Fruit fly (Drosophila melanogaster) whole organism, embryonic: ENCODE data around the gene CG15047.
A peak's percentile ranks its signal among the peaks of the same experiment; 100 is the strongest.

Experiments used
- ATbp ChIP-seq: fragments of 200-800 bp; sonication (Bioruptor generic); optimal IDR thresholded peaks from 2 replicates; lab custom pipeline; 2017; ENCODE audit warnings: missing biosample characterization, mild to moderate bottlenecking, missing genetic modification characterization, missing genetic modification reagents
- Atf-2 ChIP-seq: fragments of 200-800 bp; sonication (Bioruptor generic); optimal IDR thresholded peaks from 2 replicates; lab custom pipeline; 2016; ENCODE audit warnings: missing biosample characterization, missing genetic modification characterization
- Awh ChIP-seq: fragments of 200-800 bp; sonication (Bioruptor generic); IDR thresholded peaks from 2 replicates; pipeline ENCODE4, ENCODE4 v1.3.6; 2022; ENCODE audit warnings: missing biosample characterization, missing genetic modification characterization
- CG10147 ChIP-seq: fragments of 200-800 bp; sonication (Bioruptor generic); optimal IDR thresholded peaks from 2 replicates; lab custom pipeline; 2019; ENCODE audit warnings: missing biosample characterization, mild to moderate bottlenecking, missing genetic modification characterization, moderate library complexity
- CG10321 ChIP-seq: fragments of 200-800 bp; sonication (Bioruptor generic); IDR thresholded peaks from 2 replicates; pipeline ENCODE4 v1.3.6; 2022; ENCODE audit warnings: missing biosample characterization, missing genetic modification characterization
- CG12071 ChIP-seq: fragments of 200-800 bp; sonication (Bioruptor generic); optimal IDR thresholded peaks from 3 replicates; lab custom pipeline; 2018; ENCODE audit warnings: missing biosample characterization, mild to moderate bottlenecking, missing genetic modification characterization
- CG1233 ChIP-seq: fragments of 200-800 bp; sonication (Bioruptor generic); optimal IDR thresholded peaks from 4 replicates; lab custom pipeline; 2018; ENCODE audit warnings: missing biosample characterization, mild to moderate bottlenecking, missing genetic modification characterization
- CG15011 ChIP-seq: fragments of 200-800 bp; sonication (Bioruptor generic); optimal IDR thresholded peaks from 3 replicates; lab custom pipeline; 2018; ENCODE audit warnings: missing biosample characterization, mild to moderate bottlenecking, missing genetic modification characterization
- CG17328 ChIP-seq: fragments of 200-800 bp; sonication (Bioruptor generic); IDR thresholded peaks from 2 replicates; pipeline ENCODE4 v1.3.6; 2022; ENCODE audit warnings: missing biosample characterization, missing genetic modification characterization
- CG17612 ChIP-seq: fragments of 200-800 bp; sonication (Bioruptor generic); IDR thresholded peaks from 2 replicates; pipeline ENCODE4 v1.3.6; 2022; ENCODE audit warnings: missing biosample characterization, missing genetic modification characterization
- CG1832 ChIP-seq: fragments of 200-800 bp; sonication (Bioruptor generic); optimal IDR thresholded peaks from 2 replicates; lab custom pipeline; 2017; ENCODE audit warnings: missing biosample characterization, mild to moderate bottlenecking, missing genetic modification characterization, inconsistent platforms
- CG2678 ChIP-seq: fragments of 200-800 bp; sonication (Bioruptor generic); optimal IDR thresholded peaks from 3 replicates; lab custom pipeline; 2019; ENCODE audit warnings: missing biosample characterization, mild to moderate bottlenecking, missing genetic modification characterization, moderate library complexity
- CG32532 ChIP-seq: fragments of 200-800 bp; sonication (Bioruptor generic); IDR thresholded peaks from 2 replicates; pipeline ENCODE4 v1.3.6; 2022; ENCODE audit warnings: missing biosample characterization, missing genetic modification characterization
- CG32772 ChIP-seq: fragments of 200-800 bp; sonication (Bioruptor generic); IDR thresholded peaks from 2 replicates; pipeline ENCODE4 v1.3.6; 2022; ENCODE audit warnings: missing biosample characterization, missing genetic modification characterization
- CG3407 ChIP-seq: fragments of 200-800 bp; sonication (Bioruptor generic); optimal IDR thresholded peaks from 2 replicates; lab custom pipeline; 2018; ENCODE audit warnings: missing biosample characterization, mild to moderate bottlenecking, missing genetic modification characterization
- CG3995 ChIP-seq: fragments of 200-800 bp; sonication (Bioruptor generic); optimal IDR thresholded peaks from 3 replicates; lab custom pipeline; 2016; ENCODE audit warnings: missing biosample characterization, missing genetic modification characterization
- CG4404 ChIP-seq: fragments of 200-800 bp; sonication (Bioruptor generic); IDR thresholded peaks from 2 replicates; pipeline ENCODE4 v1.3.6; 2022; ENCODE audit warnings: missing biosample characterization, missing genetic modification characterization
- CG4707 ChIP-seq: fragments of 200-800 bp; sonication (Bioruptor generic); optimal IDR thresholded peaks from 2 replicates; lab custom pipeline; 2018; ENCODE audit warnings: missing biosample characterization, mild to moderate bottlenecking, missing genetic modification characterization, moderate library complexity
- CG6654 ChIP-seq: fragments of 200-800 bp; sonication (Bioruptor generic); optimal IDR thresholded peaks from 2 replicates; lab custom pipeline; 2017; ENCODE audit warnings: missing biosample characterization, mild to moderate bottlenecking, missing genetic modification characterization
- CG6689 ChIP-seq: fragments of 200-800 bp; sonication (Bioruptor generic); IDR thresholded peaks from 2 replicates; pipeline ENCODE4 v1.3.6; 2022; ENCODE audit warnings: missing biosample characterization, missing genetic modification characterization
- CG7357 ChIP-seq: fragments of 200-800 bp; sonication (Bioruptor generic); IDR thresholded peaks from 3 replicates; pipeline ENCODE4 v1.3.6; 2022; ENCODE audit warnings: missing biosample characterization, missing genetic modification characterization
- CG7786 ChIP-seq: fragments of 200-800 bp; sonication (Bioruptor generic); optimal IDR thresholded peaks from 2 replicates; lab custom pipeline; 2016; ENCODE audit warnings: missing biosample characterization, missing genetic modification characterization
- CG8290 ChIP-seq, 3 experiments: fragments of 200-800 bp; sonication (Bioruptor generic); optimal IDR thresholded peaks; 2 replicates each; lab custom pipeline; 2016 to 2019; ENCODE audit warnings: missing biosample characterization in 3 of 3, missing genetic modification characterization in 3 of 3, mild to moderate bottlenecking in 2 of 3, moderate library complexity in 1 of 3
- CG8924 ChIP-seq: fragments of 200-800 bp; optimal IDR thresholded peaks from 3 replicates; lab custom pipeline; 2019; ENCODE audit warnings: missing biosample characterization, mild to moderate bottlenecking, missing genetic modification characterization, moderate library complexity
- Deaf1 ChIP-seq: fragments of 200-800 bp; optimal IDR thresholded peaks from 3 replicates; lab custom pipeline; 2019; ENCODE audit warnings: missing biosample characterization, mild to moderate bottlenecking, missing genetic modification characterization, moderate library complexity
- Dfd ChIP-seq, 2 experiments: fragments of >200 bp; optimal IDR thresholded peaks; 2 replicates each; lab custom pipeline; 2017; ENCODE audit warnings: missing biosample characterization in 2 of 2, missing genetic modification characterization in 2 of 2
- Ets65A ChIP-seq: fragments of 200-800 bp; sonication (Bioruptor generic); peaks from one replicate; lab custom pipeline; 2016; ENCODE audit warnings: missing biosample characterization, missing genetic modification characterization
- Ets97D ChIP-seq: fragments of 200-800 bp; sonication (Bioruptor generic); optimal IDR thresholded peaks from 3 replicates; lab custom pipeline; 2016; ENCODE audit warnings: missing biosample characterization, missing genetic modification characterization
- HLH54F ChIP-seq: fragments of 200-800 bp; sonication (Bioruptor generic); optimal IDR thresholded peaks from 3 replicates; lab custom pipeline; 2016; ENCODE audit warnings: missing biosample characterization, missing genetic modification characterization
- Lpt ChIP-seq: fragments of >200 bp; optimal IDR thresholded peaks from 2 replicates; lab custom pipeline; 2018; ENCODE audit warnings: missing biosample characterization, missing genetic modification characterization
- MBD-R2 ChIP-seq: fragments of 200-800 bp; sonication (Bioruptor generic); IDR thresholded peaks from 2 replicates; pipeline ENCODE4 v1.3.6; 2022; ENCODE audit warnings: missing biosample characterization, missing genetic modification characterization
- Med ChIP-seq: fragments of 200-800 bp; sonication (Bioruptor generic); peaks from one replicate; lab custom pipeline; 2016; ENCODE audit warnings: missing biosample characterization, missing genetic modification characterization, mild to moderate bottlenecking, inconsistent platforms, moderate library complexity
- Nf-YC ChIP-seq: fragments of 200-800 bp; optimal IDR thresholded peaks from 3 replicates; lab custom pipeline; 2019; ENCODE audit warnings: missing biosample characterization, mild to moderate bottlenecking, missing genetic modification characterization, moderate library complexity
- Ptx1 ChIP-seq: fragments of 200-800 bp; sonication (Bioruptor generic); IDR thresholded peaks from 2 replicates; pipeline ENCODE4 v1.3.6; 2022; ENCODE audit warnings: missing biosample characterization, missing genetic modification characterization
- Rfx ChIP-seq: fragments of 200-800 bp; sonication (Bioruptor generic); IDR thresholded peaks from 2 replicates; pipeline ENCODE4 v1.3.6; 2022; ENCODE audit warnings: missing biosample characterization, missing genetic modification characterization
- Sry-β ChIP-seq: fragments of 200-800 bp; sonication (Bioruptor generic); optimal IDR thresholded peaks from 2 replicates; lab custom pipeline; 2018; ENCODE audit warnings: missing biosample characterization, mild to moderate bottlenecking, missing genetic modification characterization, moderate library complexity
- Xbp1 ChIP-seq: fragments of 200-800 bp; sonication (Bioruptor generic); optimal IDR thresholded peaks from 3 replicates; lab custom pipeline; 2016; ENCODE audit warnings: missing biosample characterization, mild to moderate bottlenecking, missing genetic modification characterization
- cad ChIP-seq: fragments of >200 bp; optimal IDR thresholded peaks from 2 replicates; lab custom pipeline; 2017; ENCODE audit warnings: missing biosample characterization, missing genetic modification characterization
- chif ChIP-seq, 2 experiments: fragments of 200-800 bp; sonication (Bioruptor generic); optimal IDR thresholded peaks; 3 replicates each; lab custom pipeline; 2016; ENCODE audit warnings: missing biosample characterization in 2 of 2, missing genetic modification characterization in 2 of 2
- esg ChIP-seq: fragments of 200-800 bp; sonication (Bioruptor generic); conservative IDR thresholded peaks from 2 replicates; pipeline ENCODE4 v1.3.6; 2022; ENCODE audit warnings: missing biosample characterization, missing genetic modification characterization
- fd102C ChIP-seq: fragments of 200-800 bp; sonication (Bioruptor generic); optimal IDR thresholded peaks from 2 replicates; lab custom pipeline; 2018; ENCODE audit warnings: missing biosample characterization, mild to moderate bottlenecking, missing genetic modification characterization, moderate library complexity
- fru ChIP-seq: fragments of >200 bp; optimal IDR thresholded peaks from 2 replicates; lab custom pipeline; 2017
- h ChIP-seq: fragments of >200 bp; optimal IDR thresholded peaks from 2 replicates; lab custom pipeline; 2017
- ind ChIP-seq: fragments of 200-800 bp; sonication (Bioruptor generic); optimal IDR thresholded peaks from 3 replicates; lab custom pipeline; 2016; ENCODE audit warnings: missing biosample characterization, missing genetic modification characterization
- insv ChIP-seq, 2 experiments: fragments of 200-800 bp; sonication (Bioruptor generic); optimal IDR thresholded peaks; 3 replicates each; lab custom pipeline; 2016 to 2018; ENCODE audit warnings: missing biosample characterization in 2 of 2, missing genetic modification characterization in 2 of 2
- inv ChIP-seq: fragments of 200-800 bp; sonication (Bioruptor generic); IDR thresholded peaks from 2 replicates; pipeline ENCODE4 v1.3.6; 2022; ENCODE audit warnings: missing biosample characterization, missing genetic modification characterization; ENCODE audit not compliant: partially characterized antibody
- klu ChIP-seq: fragments of 200-800 bp; sonication (Bioruptor generic); IDR thresholded peaks from 2 replicates; pipeline ENCODE4 v1.3.6; 2022; ENCODE audit warnings: missing biosample characterization, missing genetic modification characterization
- phol ChIP-seq: fragments of 200-800 bp; sonication (Bioruptor generic); optimal IDR thresholded peaks from 3 replicates; lab custom pipeline; 2018; ENCODE audit warnings: missing biosample characterization, mild to moderate bottlenecking, missing genetic modification characterization, moderate library complexity
- pita ChIP-seq: fragments of 200-800 bp; sonication (Bioruptor generic); optimal IDR thresholded peaks from 2 replicates; lab custom pipeline; 2017; ENCODE audit warnings: missing biosample characterization, mild to moderate bottlenecking, missing genetic modification characterization
- sim ChIP-seq: fragments of 200-800 bp; sonication (Bioruptor generic); IDR thresholded peaks from 2 replicates; pipeline ENCODE4 v1.3.6; 2022; ENCODE audit warnings: missing biosample characterization, missing genetic modification characterization
- unc-4 ChIP-seq: fragments of 200-800 bp; sonication (Bioruptor generic); IDR thresholded peaks from 2 replicates; pipeline ENCODE4 v1.3.6; 2022; ENCODE audit warnings: missing biosample characterization, missing genetic modification characterization; ENCODE audit not compliant: partially characterized antibody
- zfh1 ChIP-seq: fragments of 200-800 bp; sonication (Bioruptor generic); IDR thresholded peaks from 3 replicates; pipeline ENCODE4 v1.3.6; 2022; ENCODE audit warnings: missing biosample characterization, missing genetic modification characterization

CG15047 gene

DNA sequence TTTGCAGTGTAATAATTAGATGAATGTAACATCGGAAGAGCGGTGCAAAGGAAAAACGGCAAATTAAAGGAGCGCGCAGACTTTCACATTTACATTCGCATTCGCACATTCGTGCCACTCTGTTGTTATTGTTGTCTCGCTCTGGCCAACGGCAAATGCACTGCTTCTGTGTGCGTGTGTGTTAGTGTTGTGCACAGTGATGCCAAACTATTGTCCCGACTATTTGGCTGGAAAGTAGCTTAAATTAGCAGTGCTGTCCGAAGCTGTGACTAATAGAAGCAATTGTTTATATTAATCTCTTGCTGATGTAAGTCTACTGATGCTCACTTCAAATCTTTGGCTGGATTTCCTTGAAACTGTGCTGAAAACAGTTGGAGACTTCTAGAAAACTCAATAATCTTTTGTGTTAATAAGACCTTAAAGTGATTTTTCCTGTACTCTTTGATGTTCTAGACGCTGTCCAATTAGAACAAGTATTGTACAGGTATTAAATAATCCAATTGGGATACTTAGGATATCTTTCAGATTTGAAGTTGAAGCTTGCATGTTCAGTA, 12.4 kb upstream of the CG15047 start (continued):
- TF ChIP-seq CG7786 (GFP tag; lab: Kevin White, UChicago) (peak; percentile 6), CG3995 (GFP tag; lab: Kevin White, UChicago) (peak; percentile 74), CG6654 (GFP tag; lab: Kevin White, UChicago) (no peak), Ets65A (GFP tag; lab: Kevin White, UChicago) (peak; percentile 58), ATbp (no peak), Lpt (no peak), CG15011 (GFP tag; lab: Kevin White, UChicago) (no peak), esg (GFP tag; lab: Robert Waterston, UW) (0 out of 2 replicates have a peak, but pooled peaks have one; percentile 7), CG32532 (GFP tag; lab: Robert Waterston, UW) (peak; percentile 13; the same call in 1 of the 2 replicates), CG17328 (GFP tag; lab: Robert Waterston, UW) (no peak), CG1832 (GFP tag; lab: Kevin White, UChicago) (peak; percentile 39), sim (GFP tag; lab: Robert Waterston, UW) (no peak), Rfx (peak; percentile 53), chif (GFP tag; optimal IDR thresholded peaks at IDR 0.05; lab: Kevin White, UChicago) (peak in 1 of 2 experiments; percentile 13), Awh (no peak), CG7357 (GFP tag; lab: Robert Waterston, UW) (no peak), Med (GFP tag; lab: Kevin White, UChicago) (peak; percentile 66), fd102C (GFP tag; lab: Kevin White, UChicago) (no peak), unc-4 (GFP tag; lab: Robert Waterston, UW) (no peak), Dfd (GFP tag; optimal IDR thresholded peaks at IDR 0.05; lab: Kevin White, UChicago) (no peak), klu (GFP tag; lab: Robert Waterston, UW) (no peak), Sry-β (GFP tag; lab: Kevin White, UChicago) (peak; percentile 98), phol (tag; lab: Kevin White, UChicago) (no peak), CG2678 (tag; lab: Kevin White, UChicago) (peak; percentile 33), Atf-2 (GFP tag; lab: Kevin White, UChicago) (peak; percentile 27), CG8924 (tag; lab: Kevin White, UChicago) (peak; percentile 25), inv (GFP tag; lab: Robert Waterston, UW) (no peak), zfh1 (GFP tag; lab: Robert Waterston, UW) (peak; percentile 33; the same call in 1 of the 3 replicates), insv (GFP tag; optimal IDR thresholded peaks at IDR 0.05; lab: Kevin White, UChicago) (peak; percentile 63 to 93), Ets97D (GFP tag; lab: Kevin White, UChicago) (no peak), ind (GFP tag; lab: Kevin White, UChicago) (peak; percentile 3), CG4404 (GFP tag; lab: Robert Waterston, UW) (no peak), pita (GFP tag; lab: Kevin White, UChicago) (no peak), fru (no peak), h (no peak), CG10321 (GFP tag; lab: Robert Waterston, UW) (peak; percentile 91), CG6689 (GFP tag; lab: Robert Waterston, UW) (no peak), CG1233 (GFP tag; lab: Kevin White, UChicago) (peak; percentile 12), Deaf1 (peak; percentile 22), HLH54F (peak; percentile 23), CG8290 (GFP tag; optimal IDR thresholded peaks at IDR 0.05; lab: Kevin White, UChicago) (peak; percentile 4), CG8290 (tag; optimal IDR thresholded peaks at IDR 0.05; lab: Kevin White, UChicago) (peak in 1 of 2 experiments; percentile 66), Nf-YC (tag; lab: Kevin White, UChicago) (peak; percentile 22), CG12071 (no peak), CG3407 (GFP tag; lab: Kevin White, UChicago) (no peak), CG4707 (GFP tag; lab: Kevin White, UChicago) (no peak), Xbp1 (GFP tag; lab: Kevin White, UChicago) (peak; percentile 1), cad (GFP tag; lab: Kevin White, UChicago) (no peak), MBD-R2 (peak; percentile 24; the same call in 1 of the 2 replicates), CG10147 (GFP tag; lab: Kevin White, UChicago) (no peak), Ptx1 (peak; percentile 33; the same call in 1 of the 2 replicates), CG32772 (GFP tag; lab: Robert Waterston, UW) (no peak), CG17612 (GFP tag; lab: Robert Waterston, UW) (no peak)
